Fruit fly (Drosophila melanogaster): ENCODE results near the gene CG33293.

DNA sequence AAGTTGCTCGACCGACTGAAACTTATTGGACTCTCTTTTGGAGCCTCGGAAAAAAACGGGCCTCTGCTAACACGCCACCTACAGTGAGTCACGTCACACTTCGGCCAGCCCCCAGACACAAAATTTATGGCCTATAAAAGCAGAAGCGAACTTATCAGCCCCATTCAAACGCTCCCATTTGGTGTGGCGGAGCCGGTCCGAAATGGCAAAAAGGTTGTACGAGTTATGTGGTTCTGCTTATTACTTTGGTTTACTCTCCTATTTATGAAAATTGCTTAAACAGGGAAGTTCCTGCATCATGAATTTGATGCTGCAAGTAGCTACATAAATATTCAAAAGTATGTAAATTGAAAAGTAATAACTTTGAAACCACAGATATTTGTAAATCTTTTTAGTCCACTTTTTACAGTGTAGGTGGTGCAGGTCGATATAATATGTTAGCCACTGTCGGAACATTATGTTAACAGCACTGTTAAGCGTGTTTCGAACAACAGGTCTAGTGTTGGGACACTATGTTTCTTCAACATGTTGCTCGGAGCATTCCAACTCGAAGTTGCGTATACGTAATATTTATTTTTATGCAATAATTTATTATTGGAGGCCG is 42.9 kb upstream of the CG33293 start:
- TF ChIP-seq usp (GFP tag; optimal IDR thresholded peaks at IDR 0.05) = no peak
- TF ChIP-seq pan (optimal IDR thresholded peaks at IDR 0.05) = no peak
- no peak for TF ChIP-seq Dll (optimal IDR thresholded peaks at IDR 0.05)
